Fruit fly (Drosophila melanogaster) whole organism, embryonic: ENCODE data around the gene CG31650.

Experiments used
- Bgb ChIP-seq: fragments of 200-800 bp; sonication (Bioruptor generic); IDR thresholded peaks from 2 replicates; pipeline ENCODE4 v1.3.6; 2022; ENCODE audit warnings: missing biosample characterization, missing genetic modification characterization; ENCODE audit not compliant: partially characterized antibody
- CG1024 ChIP-seq: fragments of 200-800 bp; sonication (Bioruptor generic); IDR thresholded peaks from 2 replicates; pipeline ENCODE4 v1.3.6; 2022; ENCODE audit warnings: missing biosample characterization, missing genetic modification characterization
- CG10274 ChIP-seq: fragments of 200-800 bp; sonication (Bioruptor generic); optimal IDR thresholded peaks from 3 replicates; lab custom pipeline; 2017; ENCODE audit warnings: missing biosample characterization, mild to moderate bottlenecking, missing genetic modification characterization
- CG10565 ChIP-seq: fragments of 200-800 bp; sonication (Bioruptor generic); optimal IDR thresholded peaks from 3 replicates; lab custom pipeline; 2016; ENCODE audit warnings: missing biosample characterization, mild to moderate bottlenecking, missing genetic modification characterization
- CG11085 ChIP-seq: fragments of 200-800 bp; sonication (Bioruptor generic); IDR thresholded peaks from 2 replicates; pipeline ENCODE4 v1.3.6; 2022; ENCODE audit warnings: missing biosample characterization, missing genetic modification characterization
- CG17361 ChIP-seq: fragments of 200-800 bp; sonication (Bioruptor generic); IDR thresholded peaks from 3 replicates; pipeline ENCODE4 v1.3.6; 2022; ENCODE audit warnings: missing biosample characterization, missing genetic modification characterization
- CG18011 ChIP-seq: fragments of 200-800 bp; sonication (Bioruptor generic); optimal IDR thresholded peaks from 2 replicates; lab custom pipeline; 2017; ENCODE audit warnings: missing biosample characterization, missing genetic modification characterization, mild to moderate bottlenecking, moderate library complexity, missing genotype
- CG2129 ChIP-seq: fragments of 200-800 bp; sonication (Bioruptor generic); IDR thresholded peaks from 2 replicates; pipeline ENCODE4 v1.3.6; 2022; ENCODE audit warnings: missing biosample characterization, missing genetic modification characterization; ENCODE audit not compliant: partially characterized antibody
- CG3163 ChIP-seq: fragments of 200-800 bp; sonication (Bioruptor generic); optimal IDR thresholded peaks from 3 replicates; lab custom pipeline; 2016; ENCODE audit warnings: missing biosample characterization, missing genetic modification characterization
- CG33213 ChIP-seq: fragments of 200-800 bp; sonication (Bioruptor generic); optimal IDR thresholded peaks from 3 replicates; lab custom pipeline; 2016; ENCODE audit warnings: missing biosample characterization, missing genetic modification characterization
- CG4282 ChIP-seq: fragments of 200-800 bp; sonication (Bioruptor generic); optimal IDR thresholded peaks from 2 replicates; lab custom pipeline; 2016; ENCODE audit warnings: missing biosample characterization, missing genetic modification characterization
- CG5245 ChIP-seq: fragments of 200-800 bp; sonication (Bioruptor generic); optimal IDR thresholded peaks from 3 replicates; lab custom pipeline; 2016; ENCODE audit warnings: missing biosample characterization, missing genetic modification characterization
- CG5953 ChIP-seq: fragments of 200-800 bp; sonication (Bioruptor generic); IDR thresholded peaks from 2 replicates; pipeline ENCODE4 v1.3.6; 2022; ENCODE audit warnings: missing biosample characterization, missing genetic modification characterization
- CG6765 ChIP-seq: fragments of 200-800 bp; sonication (Bioruptor generic); optimal IDR thresholded peaks from 3 replicates; lab custom pipeline; 2017; ENCODE audit warnings: missing biosample characterization, mild to moderate bottlenecking, missing genetic modification characterization
- CG6854 ChIP-seq: fragments of 200-800 bp; sonication (Bioruptor generic); optimal IDR thresholded peaks from 3 replicates; lab custom pipeline; 2017; ENCODE audit warnings: missing biosample characterization, mild to moderate bottlenecking, missing genetic modification characterization
- CG7987 ChIP-seq: fragments of 200-800 bp; sonication (Bioruptor generic); optimal IDR thresholded peaks from 2 replicates; lab custom pipeline; 2018; ENCODE audit warnings: missing biosample characterization, mild to moderate bottlenecking, missing genetic modification characterization, moderate library complexity
- CG8089 ChIP-seq: fragments of 200-800 bp; sonication (Bioruptor generic); optimal IDR thresholded peaks from 3 replicates; lab custom pipeline; 2016; ENCODE audit warnings: missing biosample characterization, missing genetic modification characterization
- CG9876 ChIP-seq: fragments of 200-800 bp; sonication (Bioruptor generic); optimal IDR thresholded peaks from 2 replicates; lab custom pipeline; 2016; ENCODE audit warnings: missing biosample characterization, missing genetic modification characterization
- Deaf1 ChIP-seq: fragments of 200-800 bp; optimal IDR thresholded peaks from 3 replicates; lab custom pipeline; 2019; ENCODE audit warnings: missing biosample characterization, mild to moderate bottlenecking, missing genetic modification characterization, moderate library complexity
- Doc3 ChIP-seq: fragments of 200-800 bp; sonication (Bioruptor generic); IDR thresholded peaks from 3 replicates; pipeline ENCODE4 v1.3.6; 2022; ENCODE audit warnings: missing biosample characterization, missing genetic modification characterization; ENCODE audit not compliant: partially characterized antibody
- Drgx ChIP-seq: fragments of 200-800 bp; sonication (Bioruptor generic); IDR thresholded peaks from 2 replicates; pipeline ENCODE4 v1.3.6; 2022; ENCODE audit warnings: missing biosample characterization, missing genetic modification characterization
- HLHmδ ChIP-seq: fragments of 200-800 bp; sonication (Bioruptor generic); optimal IDR thresholded peaks from 2 replicates; lab custom pipeline; 2018; ENCODE audit warnings: missing biosample characterization, mild to moderate bottlenecking, missing genetic modification characterization, moderate library complexity
- Hand ChIP-seq: fragments of 200-800 bp; sonication (Bioruptor generic); optimal IDR thresholded peaks from 2 replicates; lab custom pipeline; 2017; ENCODE audit warnings: mild to moderate bottlenecking, missing biosample characterization, missing genetic modification reagents, missing genetic modification characterization
- Hmr ChIP-seq: fragments of 200-800 bp; sonication (Bioruptor generic); optimal IDR thresholded peaks from 3 replicates; lab custom pipeline; 2017; ENCODE audit warnings: mild to moderate bottlenecking, missing biosample characterization, missing genetic modification reagents, missing genetic modification characterization
- MTF-1 ChIP-seq: fragments of 200-800 bp; sonication (Bioruptor generic); optimal IDR thresholded peaks from 2 replicates; lab custom pipeline; 2018; ENCODE audit warnings: missing biosample characterization, mild to moderate bottlenecking, missing genetic modification characterization, borderline replicate concordance
- Meics ChIP-seq: fragments of 200-800 bp; sonication (Bioruptor generic); optimal IDR thresholded peaks from 2 replicates; lab custom pipeline; 2017; ENCODE audit warnings: missing biosample characterization, mild to moderate bottlenecking, missing genetic modification characterization
- Mes4 ChIP-seq: fragments of 200-800 bp; sonication (Bioruptor generic); optimal IDR thresholded peaks from 2 replicates; lab custom pipeline; 2016; ENCODE audit warnings: missing biosample characterization, missing genetic modification characterization
- Spps ChIP-seq: fragments of 200-800 bp; sonication (Bioruptor generic); optimal IDR thresholded peaks from 2 replicates; lab custom pipeline; 2018; ENCODE audit warnings: missing biosample characterization, mild to moderate bottlenecking, missing genetic modification characterization
- Tbp ChIP-seq: fragments of >200 bp; optimal IDR thresholded peaks from 2 replicates; lab custom pipeline; 2018; ENCODE audit warnings: missing biosample characterization, missing genetic modification characterization
- amos ChIP-seq: fragments of 200-800 bp; sonication (Bioruptor generic); IDR thresholded peaks from 2 replicates; pipeline ENCODE4 v1.3.6; 2022; ENCODE audit warnings: missing biosample characterization, missing genetic modification characterization; ENCODE audit not compliant: partially characterized antibody
- ara ChIP-seq: fragments of 200-800 bp; sonication (Bioruptor generic); IDR thresholded peaks from 2 replicates; pipeline ENCODE4 v1.3.6; 2022; ENCODE audit warnings: missing biosample characterization, missing genetic modification characterization
- bab2 ChIP-seq: fragments of 200-800 bp; sonication (Bioruptor generic); optimal IDR thresholded peaks from 2 replicates; lab custom pipeline; 2016; ENCODE audit warnings: missing biosample characterization, missing genetic modification characterization
- bigmax ChIP-seq: fragments of 200-800 bp; sonication (Bioruptor generic); optimal IDR thresholded peaks from 2 replicates; lab custom pipeline; 2018; ENCODE audit warnings: missing biosample characterization, mild to moderate bottlenecking, missing genetic modification characterization
- bsh ChIP-seq, 2 experiments: fragments of 200-800 bp; sonication (Bioruptor generic); optimal IDR thresholded peaks; 2 replicates each; lab custom pipeline; 2017 to 2018; ENCODE audit warnings: mild to moderate bottlenecking in 2 of 2, missing biosample characterization in 2 of 2, missing genetic modification characterization in 2 of 2, moderate library complexity in 1 of 2
- da ChIP-seq: fragments of 200-800 bp; sonication (Bioruptor generic); optimal IDR thresholded peaks from 2 replicates; lab custom pipeline; 2016; ENCODE audit warnings: missing biosample characterization, missing genetic modification characterization
- dati ChIP-seq: fragments of 200-800 bp; sonication (Bioruptor generic); IDR thresholded peaks from 2 replicates; pipeline ENCODE4 v1.3.6; 2022; ENCODE audit warnings: missing biosample characterization, missing genetic modification characterization
- disco-r ChIP-seq: fragments of 200-800 bp; sonication (Bioruptor generic); optimal IDR thresholded peaks from 2 replicates; lab custom pipeline; 2016; ENCODE audit warnings: missing biosample characterization, missing genetic modification characterization
- dpn ChIP-seq, 2 experiments: fragments of 200-800 bp; sonication (Bioruptor generic); optimal IDR thresholded peaks; 3 replicates each; lab custom pipeline; 2016; ENCODE audit warnings: missing biosample characterization in 2 of 2, missing genetic modification characterization in 2 of 2
- emc ChIP-seq: fragments of 200-800 bp; sonication (Bioruptor generic); optimal IDR thresholded peaks from 2 replicates; lab custom pipeline; 2016; ENCODE audit warnings: missing biosample characterization, missing genetic modification characterization
- gsb ChIP-seq: fragments of 200-800 bp; sonication (Bioruptor generic); IDR thresholded peaks from 2 replicates; pipeline ENCODE4 v1.3.6; 2022; ENCODE audit warnings: missing biosample characterization, missing genetic modification characterization
- h ChIP-seq: fragments of >200 bp; optimal IDR thresholded peaks from 2 replicates; lab custom pipeline; 2017
- luna ChIP-seq: fragments of 200-800 bp; sonication (Bioruptor generic); optimal IDR thresholded peaks from 2 replicates; lab custom pipeline; 2016; ENCODE audit warnings: missing biosample characterization, missing genetic modification characterization
- mam ChIP-seq: fragments of 200-800 bp; sonication (Bioruptor generic); optimal IDR thresholded peaks from 3 replicates; lab custom pipeline; 2016; ENCODE audit warnings: missing biosample characterization, missing genetic modification characterization
- nerfin-1 ChIP-seq: fragments of 200-800 bp; sonication (Bioruptor generic); optimal IDR thresholded peaks from 3 replicates; lab custom pipeline; 2019; ENCODE audit warnings: missing biosample characterization, mild to moderate bottlenecking, missing genetic modification characterization, moderate library complexity
- pan ChIP-seq, 4 experiments: fragments of >200 bp in 3 of 4; fragments of 200-800 bp in 1 of 4; sonication (Bioruptor generic) in 1 of 4; optimal IDR thresholded peaks in 3 of 4; IDR thresholded peaks in 1 of 4; 2 replicates each; pipeline versions ENCODE4 v1.3.6 to Lab custom; 2017 to 2022; ENCODE audit warnings: missing biosample characterization in 2 of 4, missing genetic modification characterization in 2 of 4, mixed read lengths in 1 of 4
- pros ChIP-seq: fragments of 200-800 bp; sonication (Bioruptor generic); optimal IDR thresholded peaks from 3 replicates; lab custom pipeline; 2019; ENCODE audit warnings: missing biosample characterization, mild to moderate bottlenecking, missing genetic modification characterization, moderate library complexity
- run ChIP-seq: fragments of 200-800 bp; sonication (Bioruptor generic); optimal IDR thresholded peaks from 3 replicates; lab custom pipeline; 2018; ENCODE audit warnings: missing biosample characterization, mild to moderate bottlenecking, missing genetic modification characterization
- sc ChIP-seq, 3 experiments: fragments of >200 bp in 2 of 3; fragments of 200-800 bp in 1 of 3; sonication (Bioruptor generic) in 1 of 3; optimal IDR thresholded peaks; 2 replicates in 2 of 3; 3 replicates in 1 of 3; lab custom pipeline; 2017; ENCODE audit warnings: mild to moderate bottlenecking in 1 of 3, missing biosample characterization in 1 of 3, missing genetic modification characterization in 1 of 3, missing genetic modification reagents in 1 of 3

CG31650 gene

dm6 chr2L:5000287-5000871 lies 44.1 kb downstream of the CG31650 start (continued):
- peak; percentile 69 for TF ChIP-seq disco-r
- peak; percentile 55 for TF ChIP-seq Spps
- TF ChIP-seq da: no peak
- peak; percentile 82 for TF ChIP-seq Meics (GFP tag; lab: Kevin White, UChicago)
- TF ChIP-seq CG10274 (GFP tag; lab: Kevin White, UChicago): peak; percentile 38
- TF ChIP-seq CG4282: no peak
- TF ChIP-seq CG6765: peak; percentile 72
- peak; percentile 85 for TF ChIP-seq Deaf1
- TF ChIP-seq bigmax (GFP tag; lab: Kevin White, UChicago): no peak
- peak; percentile 48 for TF ChIP-seq Mes4 (GFP tag; lab: Kevin White, UChicago)
- TF ChIP-seq CG18011 (GFP tag; lab: Kevin White, UChicago): peak; percentile 45
- TF ChIP-seq sc (optimal IDR thresholded peaks at IDR 0.05; lab: Kevin White, UChicago): no peak
- TF ChIP-seq sc (GFP tag; optimal IDR thresholded peaks at IDR 0.05; lab: Kevin White, UChicago): peak; percentile 67
- peak; percentile 80 for TF ChIP-seq ara (GFP tag; lab: Robert Waterston, UW)
- TF ChIP-seq h (lab: Kevin White, UChicago): no peak
- TF ChIP-seq emc (GFP tag; lab: Kevin White, UChicago): peak; percentile 38
- peak; percentile 24 for TF ChIP-seq CG7987
- 0 out of 2 replicates have a peak, but pooled peaks have one; percentile 20 for TF ChIP-seq CG11085 (GFP tag; lab: Robert Waterston, UW)
- peak; percentile 70 for TF ChIP-seq mam (GFP tag; lab: Kevin White, UChicago)
- TF ChIP-seq CG3163 (GFP tag; lab: Kevin White, UChicago): no peak
- TF ChIP-seq pros: peak; percentile 76
- TF ChIP-seq CG2129 (GFP tag; lab: Robert Waterston, UW): no peak
- TF ChIP-seq gsb (GFP tag; lab: Robert Waterston, UW): peak; percentile 52; the same call in 1 of the 2 replicates
- TF ChIP-seq CG6854 (GFP tag; lab: Kevin White, UChicago): peak; percentile 82
- peak; percentile 65 for TF ChIP-seq CG33213 (GFP tag; lab: Kevin White, UChicago)
- peak; percentile 87 for TF ChIP-seq Hmr
- TF ChIP-seq HLHmδ (GFP tag; lab: Kevin White, UChicago): no peak
- no peak for TF ChIP-seq pan (optimal IDR thresholded peaks at IDR 0.05; lab: Kevin White, UChicago)
- TF ChIP-seq pan (GFP tag; optimal IDR thresholded peaks at IDR 0.05 in 1 of 2, IDR thresholded peaks at IDR 0.05 in 1 of 2): peak in 1 of 2 experiments; percentile 82
- TF ChIP-seq bab2 (GFP tag; lab: Kevin White, UChicago): peak; percentile 48
- TF ChIP-seq amos (GFP tag; lab: Robert Waterston, UW): no peak
- peak; percentile 27 for TF ChIP-seq run
- TF ChIP-seq CG5245: peak; percentile 56
- TF ChIP-seq bsh (GFP tag; optimal IDR thresholded peaks at IDR 0.05; lab: Kevin White, UChicago): peak; percentile 75 to 83
- TF ChIP-seq CG9876 (GFP tag; lab: Kevin White, UChicago): peak; percentile 49
- TF ChIP-seq Tbp: no peak
- peak; percentile 66 for TF ChIP-seq CG8089 (GFP tag; lab: Kevin White, UChicago)
- TF ChIP-seq CG1024 (GFP tag; lab: Robert Waterston, UW): 0 out of 2 replicates have a peak, but pooled peaks have one; percentile 22
- peak; percentile 74 for TF ChIP-seq Hand (GFP tag; lab: Kevin White, UChicago)
- TF ChIP-seq CG17361 (GFP tag; lab: Robert Waterston, UW): peak; percentile 84
- peak; percentile 75 for TF ChIP-seq Drgx
- 0 out of 2 replicates have a peak, but pooled peaks have one; percentile 3 for TF ChIP-seq dati (GFP tag; lab: Robert Waterston, UW)
- peak; percentile 28 for TF ChIP-seq MTF-1
- no peak for TF ChIP-seq luna (GFP tag; lab: Kevin White, UChicago)
- TF ChIP-seq Bgb (GFP tag; lab: Robert Waterston, UW): no peak
- TF ChIP-seq Doc3: no peak
- peak; percentile 75 for TF ChIP-seq nerfin-1
- TF ChIP-seq CG5953 (GFP tag; lab: Robert Waterston, UW): peak; percentile 53; the same call in 1 of the 2 replicates
- TF ChIP-seq CG10565 (GFP tag; lab: Kevin White, UChicago): no peak
- TF ChIP-seq dpn (GFP tag; optimal IDR thresholded peaks at IDR 0.05; lab: Kevin White, UChicago): peak; percentile 58 to 64
